Worm (Caenorhabditis elegans): ENCODE data around the gene rev-1.
A peak's percentile ranks its signal among the peaks of the same experiment; 100 is the strongest.

Gene rev-1

ce11 chrII:7900190-7900672 lies at the start of gene rev-1 (continued):
- TF ChIP-seq hmg-20 (GFP tag; IDR thresholded peaks at IDR 0.05) (no peak), aptf-3 (GFP tag; IDR thresholded peaks at IDR 0.05) (no peak)

- TF ChIP-seq ztf-25 (GFP tag; IDR thresholded peaks at IDR 0.05) (no peak), nhr-80 (tag; optimal IDR thresholded peaks at IDR 0.05) (peak; percentile 36)
Observed at ce11 chrII:7851480-7851879, 48.9 kb upstream of the rev-1 start.

ce11 chrII:7853679-7854078 lies 46.7 kb upstream of the rev-1 start, which contains the start of gene T09A5.5:
Gene T09A5.5, minus strand, starts transcription at chrII:7853779.
- TF ChIP-seq C06A6.2 (GFP tag; conservative IDR thresholded peaks at IDR 0.05) (no peak), B0019.2 (GFP tag; conservative IDR thresholded peaks at IDR 0.05) (no peak), madf-6 (GFP tag; IDR thresholded peaks at IDR 0.05) (peak; percentile 32; the same call in 1 of the 2 replicates), F57C9.4 (tag; optimal IDR thresholded peaks at IDR 0.05) (no peak)

- TF ChIP-seq Y95B8A.8 (GFP tag; IDR thresholded peaks at IDR 0.05) (no peak), atf-7 (tag; optimal IDR thresholded peaks at IDR 0.05) (no peak), die-1 (tag; optimal IDR thresholded peaks at IDR 0.05) (no peak), tbx-9 (tag; optimal IDR thresholded peaks at IDR 0.05; ENCODE audit: borderline replicate concordance) (no peak), snpc-3.4 (tag; optimal IDR thresholded peaks at IDR 0.05) (no peak), F39B2.1 (GFP tag; IDR thresholded peaks at IDR 0.05) (no peak), fkh-3 (tag; optimal IDR thresholded peaks at IDR 0.05) (no peak), lin-54 (GFP tag; optimal IDR thresholded peaks at IDR 0.05) (no peak), dpl-1 (GFP tag; optimal IDR thresholded peaks at IDR 0.05) (no peak), mes-4 (tag; optimal IDR thresholded peaks at IDR 0.05) (no peak), attf-5 (GFP tag; optimal IDR thresholded peaks at IDR 0.05) (no peak), nfyb-1 (GFP tag; IDR thresholded peaks at IDR 0.05) (no peak), nhr-90 (tag; optimal IDR thresholded peaks at IDR 0.05) (no peak), nfya-2 (GFP tag; IDR thresholded peaks at IDR 0.05) (no peak), cebp-2 (GFP tag; IDR thresholded peaks at IDR 0.05) (no peak), lir-1 (GFP tag; conservative IDR thresholded peaks at IDR 0.05) (no peak)
Observed at ce11 chrII:7854942-7855341, 45.5 kb upstream of the rev-1 start, which contains the start of gene mdt-10. Gene mdt-10, minus strand, starts transcription at chrII:7855042.

ce11 chrII:7855619-7856018 lies 44.8 kb upstream of the rev-1 start, which contains the start of gene mdmh-35:
Gene mdmh-35, minus strand, starts transcription at chrII:7855719.
- no peak for TF ChIP-seq attf-6 (GFP tag; IDR thresholded peaks at IDR 0.05)
- TF ChIP-seq hmg-20 (GFP tag; IDR thresholded peaks at IDR 0.05) = no peak

ce11 chrII:7857485-7858010 lies 42.9 kb upstream of the rev-1 start, which contains the start of the genes cec-3 and T09A5.15:
Gene cec-3, minus strand, starts transcription at chrII:7857600.
Gene T09A5.15, plus strand, starts transcription at chrII:7857960.
- TF ChIP-seq attf-5 (GFP tag; optimal IDR thresholded peaks at IDR 0.05) (peak; percentile 1), ztf-28 (GFP tag; IDR thresholded peaks at IDR 0.05) (no peak), Y56A3A.18 (GFP tag; IDR thresholded peaks at IDR 0.05) (no peak), attf-3 (GFP tag; conservative IDR thresholded peaks at IDR 0.05) (peak; percentile 97), rec-8 (tag; optimal IDR thresholded peaks at IDR 0.05) (no peak), ztf-6 (GFP tag; IDR thresholded peaks at IDR 0.05) (no peak), madf-3 (GFP tag; IDR thresholded peaks at IDR 0.05) (no peak), K12H6.12 (tag; optimal IDR thresholded peaks at IDR 0.05) (peak; percentile 28), ceh-100 (GFP tag; IDR thresholded peaks at IDR 0.05) (peak; percentile 78), Y95B8A.8 (GFP tag; IDR thresholded peaks at IDR 0.05) (no peak), ceh-27 (GFP tag; optimal IDR thresholded peaks at IDR 0.05) (no peak)
